Comparison of ENCODE assay signal across 4 worm cellular contexts in the genomic region with DNA sequence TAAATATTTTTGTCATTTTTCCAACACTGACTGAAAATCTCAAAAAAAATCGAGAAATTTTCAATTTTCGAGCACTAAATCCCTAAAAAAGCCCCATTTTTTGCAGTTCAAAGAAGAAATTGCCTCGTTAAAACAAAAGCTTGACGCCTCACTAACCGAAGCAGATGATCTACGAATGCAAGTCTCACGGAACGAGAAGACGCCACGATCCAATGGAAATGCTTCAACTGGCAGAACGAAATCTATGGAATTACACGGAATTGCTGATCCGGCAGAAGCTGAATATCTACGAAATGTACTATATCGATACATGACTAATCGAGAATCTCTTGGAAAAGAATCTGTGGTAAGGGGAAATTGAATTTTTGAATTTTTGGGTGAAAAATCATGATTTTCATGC.
TF ChIP-seq lines count a peak whose summit lies in the region.

No protein-coding gene starts in this region.

TF ChIP-seq in whole organism, L4 larva, 104 proteins besides CTCF, POLR2A, EP300 and RAD21:
- TF ChIP-seq cey-2 (tag; optimal IDR thresholded peaks at IDR 0.05; lab: Kevin White, UChicago; ENCODE audit: borderline replicate concordance, insufficient read depth) (no peak), nhr-6 (tag; optimal IDR thresholded peaks at IDR 0.05; lab: Kevin White, UChicago) (no peak), mes-2 (tag; optimal IDR thresholded peaks at IDR 0.05; lab: Kevin White, UChicago; ENCODE audit: poor library complexity, severe bottlenecking) (peak; percentile 42)

TF ChIP-seq in whole organism, early embryonic, 17 proteins besides CTCF, POLR2A, EP300 and RAD21:
- TF ChIP-seq F13C5.2 (tag; optimal IDR thresholded peaks at IDR 0.05; lab: Kevin White, UChicago): no peak
- TF ChIP-seq flt-1 (GFP tag; IDR thresholded peaks at IDR 0.05; lab: Robert Waterston, UW): no peak
- no peak for TF ChIP-seq aly-1 (tag; optimal IDR thresholded peaks at IDR 0.05; lab: Kevin White, UChicago)
- TF ChIP-seq scrt-1 (GFP tag; IDR thresholded peaks at IDR 0.05; lab: Robert Waterston, UW): no peak
- TF ChIP-seq ceh-13 (GFP tag; optimal IDR thresholded peaks at IDR 0.05; lab: Kevin White, UChicago): no peak
- TF ChIP-seq tbx-37 (GFP tag; conservative IDR thresholded peaks at IDR 0.05; lab: Robert Waterston, UW): 0 out of 2 replicates have a peak, but pooled peaks have one; percentile 4
- no peak for TF ChIP-seq ama-1 (optimal IDR thresholded peaks at IDR 0.05; lab: Kevin White, UChicago)

TF ChIP-seq in whole organism, late embryonic, 69 proteins besides CTCF, POLR2A, EP300 and RAD21 (continues in another document):
- no peak for TF ChIP-seq K09A11.1 (tag; optimal IDR thresholded peaks at IDR 0.05; lab: Kevin White, UChicago; ENCODE audit: insufficient read depth)
- no peak for TF ChIP-seq unc-42 (tag; optimal IDR thresholded peaks at IDR 0.05; lab: Kevin White, UChicago)
- no peak for TF ChIP-seq ttx-3 (tag; optimal IDR thresholded peaks at IDR 0.05; lab: Kevin White, UChicago)
- TF ChIP-seq Y22D7AL.16 (tag; optimal IDR thresholded peaks at IDR 0.05; lab: Kevin White, UChicago): no peak
- no peak for TF ChIP-seq syd-9 (tag; optimal IDR thresholded peaks at IDR 0.05; lab: Kevin White, UChicago)
- TF ChIP-seq lin-11 (tag; optimal IDR thresholded peaks at IDR 0.05; lab: Kevin White, UChicago): no peak
- no peak for TF ChIP-seq sdc-2 (tag; optimal IDR thresholded peaks at IDR 0.05; lab: Kevin White, UChicago)
- no peak for TF ChIP-seq dmd-4 (tag; optimal IDR thresholded peaks at IDR 0.05; lab: Kevin White, UChicago; ENCODE audit: borderline replicate concordance)
- TF ChIP-seq pha-2 (tag; optimal IDR thresholded peaks at IDR 0.05; lab: Kevin White, UChicago): no peak
- no peak for TF ChIP-seq odd-2 (tag; optimal IDR thresholded peaks at IDR 0.05; lab: Kevin White, UChicago)
- no peak for TF ChIP-seq ztf-16 (tag; optimal IDR thresholded peaks at IDR 0.05; lab: Kevin White, UChicago)
- no peak for TF ChIP-seq ceh-6 (GFP tag; optimal IDR thresholded peaks at IDR 0.05; lab: Kevin White, UChicago)
- no peak for TF ChIP-seq ceh-18 (tag; optimal IDR thresholded peaks at IDR 0.05; lab: Kevin White, UChicago)
- no peak for TF ChIP-seq pag-3 (tag; optimal IDR thresholded peaks at IDR 0.05; lab: Kevin White, UChicago; ENCODE audit: borderline replicate concordance)
- no peak for TF ChIP-seq C38D4.7 (GFP tag; optimal IDR thresholded peaks at IDR 0.05; lab: Kevin White, UChicago)
- no peak for TF ChIP-seq mec-3 (tag; optimal IDR thresholded peaks at IDR 0.05; lab: Kevin White, UChicago; ENCODE audit: borderline replicate concordance)
- peak; percentile 17 for TF ChIP-seq ref-2 (tag; optimal IDR thresholded peaks at IDR 0.05; lab: Kevin White, UChicago)
- no peak for TF ChIP-seq unc-86 (tag; optimal IDR thresholded peaks at IDR 0.05; lab: Kevin White, UChicago)
- TF ChIP-seq ceh-31 (tag; optimal IDR thresholded peaks at IDR 0.05; lab: Kevin White, UChicago): peak; percentile 72
- no peak for TF ChIP-seq F13H6.1 (tag; optimal IDR thresholded peaks at IDR 0.05; lab: Kevin White, UChicago)
- TF ChIP-seq elt-4 (tag; optimal IDR thresholded peaks at IDR 0.05; lab: Kevin White, UChicago): no peak
- TF ChIP-seq hlh-8 (tag; optimal IDR thresholded peaks at IDR 0.05; lab: Kevin White, UChicago): no peak
- no peak for TF ChIP-seq nfya-1 (tag; optimal IDR thresholded peaks at IDR 0.05; lab: Kevin White, UChicago)
- TF ChIP-seq ceh-45 (GFP tag; IDR thresholded peaks at IDR 0.05; lab: Robert Waterston, UW): no peak
- no peak for TF ChIP-seq elt-2 (tag; optimal IDR thresholded peaks at IDR 0.05; lab: Kevin White, UChicago)
- no peak for TF ChIP-seq ets-4 (tag; optimal IDR thresholded peaks at IDR 0.05; lab: Kevin White, UChicago)
- TF ChIP-seq sox-2 (GFP tag; IDR thresholded peaks at IDR 0.05; lab: Robert Waterston, UW): no peak
- no peak for TF ChIP-seq nhr-232 (tag; optimal IDR thresholded peaks at IDR 0.05; lab: Kevin White, UChicago)
- TF ChIP-seq nhr-11 (tag; optimal IDR thresholded peaks at IDR 0.05; lab: Kevin White, UChicago): no peak
- no peak for TF ChIP-seq ceh-24 (tag; optimal IDR thresholded peaks at IDR 0.05; lab: Kevin White, UChicago)
- no peak for TF ChIP-seq K02D7.2 (tag; optimal IDR thresholded peaks at IDR 0.05; lab: Kevin White, UChicago)
- no peak for TF ChIP-seq ceh-9 (tag; optimal IDR thresholded peaks at IDR 0.05; lab: Kevin White, UChicago)
- TF ChIP-seq ceh-14 (tag; optimal IDR thresholded peaks at IDR 0.05; lab: Kevin White, UChicago): peak; percentile 7
- TF ChIP-seq zip-5 (tag; optimal IDR thresholded peaks at IDR 0.05; lab: Kevin White, UChicago): peak; percentile 36
- TF ChIP-seq T23F11.4 (GFP tag; optimal IDR thresholded peaks at IDR 0.05; lab: Kevin White, UChicago): no peak
- no peak for TF ChIP-seq ama-1 (optimal IDR thresholded peaks at IDR 0.05; lab: Kevin White, UChicago)
- TF ChIP-seq ahr-1 (tag; optimal IDR thresholded peaks at IDR 0.05; lab: Kevin White, UChicago): no peak
- TF ChIP-seq ceh-19 (GFP tag; optimal IDR thresholded peaks at IDR 0.05; lab: Kevin White, UChicago): no peak
- no peak for TF ChIP-seq dve-1 (tag; optimal IDR thresholded peaks at IDR 0.05; lab: Kevin White, UChicago)
- TF ChIP-seq fax-1 (tag; optimal IDR thresholded peaks at IDR 0.05; lab: Kevin White, UChicago): no peak

TF ChIP-seq in whole organism, mixed stage, embryonic, 35 proteins besides CTCF, POLR2A, EP300 and RAD21:
- peak; percentile 16 for TF ChIP-seq sptf-1 (tag; optimal IDR thresholded peaks at IDR 0.05; lab: Kevin White, UChicago)
- no peak for TF ChIP-seq snpc-4 (tag; optimal IDR thresholded peaks at IDR 0.05; lab: Kevin White, UChicago)
